Fruit fly (Drosophila melanogaster): ENCODE measurements around the gene kibra.
A peak's percentile ranks its signal among the peaks of the same experiment; 100 is the strongest.

DNA sequence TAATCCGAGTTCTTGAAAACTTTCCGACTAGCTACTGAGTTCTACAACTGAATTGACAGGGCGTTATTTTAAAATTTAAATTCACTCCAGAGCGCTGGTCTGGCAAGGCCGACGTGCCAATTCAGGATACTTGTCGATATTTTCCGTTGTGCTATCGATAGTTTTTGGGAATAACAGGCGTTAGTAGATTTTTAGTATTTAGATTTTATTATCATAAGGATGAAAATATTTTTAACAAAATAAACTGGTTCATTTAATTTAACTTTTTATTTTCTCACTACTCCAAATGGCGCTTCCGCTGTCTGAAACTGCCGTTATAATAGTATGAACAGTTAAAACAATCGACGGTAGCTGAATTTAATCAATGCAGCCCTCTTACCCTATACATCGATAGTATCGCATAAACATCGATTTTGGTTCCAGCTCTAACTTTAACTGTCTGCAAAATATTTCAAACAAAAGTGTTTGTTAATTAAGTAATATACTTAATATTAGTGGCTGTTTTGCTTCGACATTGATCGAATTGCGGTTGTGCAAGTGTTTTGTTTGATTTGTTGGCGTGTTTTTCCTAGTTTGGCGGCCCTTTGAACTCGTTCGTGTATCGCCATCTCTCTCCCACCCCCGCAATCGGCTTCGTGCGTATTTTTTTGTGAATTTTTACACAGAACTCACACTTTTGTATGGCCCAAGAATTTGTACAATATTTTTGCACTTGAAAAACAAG is 17.3 kb upstream of the kibra start, which contains the start of the genes eff and jvl:
- TF ChIP-seq ey (GFP tag; optimal IDR thresholded peaks at IDR 0.05) (peak; percentile 29), CG32264 (GFP tag; optimal IDR thresholded peaks at IDR 0.05) (no peak), brk (GFP tag; optimal IDR thresholded peaks at IDR 0.05) (peak; percentile 86), lola (GFP tag; optimal IDR thresholded peaks at IDR 0.05) (no peak), fru (GFP tag; optimal IDR thresholded peaks at IDR 0.05) (peak; percentile 10), N (GFP tag; optimal IDR thresholded peaks at IDR 0.05) (no peak), sage (GFP tag; optimal IDR thresholded peaks at IDR 0.05) (peak; percentile 64), pan (optimal IDR thresholded peaks at IDR 0.05) (no peak), GATAd (GFP tag; optimal IDR thresholded peaks at IDR 0.05) (no peak), psq (GFP tag; optimal IDR thresholded peaks at IDR 0.05) (no peak)
